Worm (Caenorhabditis elegans) whole organism, young adult: Measurements from ENCODE around the gene srg-50.

ENCODE experiments used
- B0019.2 ChIP-seq: fragments of 200-800 bp; sonication (Bioruptor generic); conservative IDR thresholded peaks from 2 replicates; pipeline ENCODE4 v1.3.6; 2022; ENCODE audit warnings: missing genetic modification reagents, missing genetic modification characterization, missing compliant biosample characterization
- B0035.1 ChIP-seq: sonication (generic microtip); optimal IDR thresholded peaks from 2 replicates; lab custom pipeline; 2016; ENCODE audit warnings: missing genetic modification characterization, mild to moderate bottlenecking, missing compliant biosample characterization, missing genotype, missing genetic modification reagents
- B0336.3 ChIP-seq: fragments of 200-800 bp; sonication (Bioruptor generic); IDR thresholded peaks from 2 replicates; pipeline ENCODE4 v1.3.6; 2022; ENCODE audit warnings: missing genetic modification characterization, missing compliant biosample characterization
- C17E4.6 ChIP-seq: fragments of 200-800 bp; sonication (Bioruptor generic); IDR thresholded peaks from 2 replicates; pipeline ENCODE4 v1.3.6; 2022; ENCODE audit warnings: missing genetic modification reagents, missing genetic modification characterization, missing compliant biosample characterization
- F22D6.2 ChIP-seq: sonication (generic microtip); optimal IDR thresholded peaks from 2 replicates; lab custom pipeline; 2016; ENCODE audit warnings: mild to moderate bottlenecking, missing genetic modification characterization, missing compliant biosample characterization
- F33H1.4 ChIP-seq: fragments of 200-800 bp; sonication (Bioruptor generic); IDR thresholded peaks from 2 replicates; pipeline ENCODE4 v1.3.6; 2022; ENCODE audit warnings: missing genetic modification reagents, missing genetic modification characterization, missing compliant biosample characterization
- F37B4.10 ChIP-seq: fragments of 200-800 bp; sonication (Bioruptor generic); IDR thresholded peaks from 2 replicates; pipeline ENCODE4 v1.3.6; 2022; ENCODE audit warnings: missing genetic modification characterization, missing compliant biosample characterization
- F39B2.1 ChIP-seq: fragments of 200-800 bp; sonication (Bioruptor generic); IDR thresholded peaks from 2 replicates; pipeline ENCODE4 v1.3.6; 2022; ENCODE audit warnings: missing genetic modification reagents, missing genetic modification characterization, missing compliant biosample characterization
- F49E8.2 ChIP-seq: sonication (generic microtip); optimal IDR thresholded peaks from 3 replicates; lab custom pipeline; 2017; ENCODE audit warnings: missing genetic modification characterization, mild to moderate bottlenecking, missing compliant biosample characterization, antibody characterized with exemption, moderate library complexity; ENCODE audit not compliant: insufficient read depth
- F55B11.4 ChIP-seq: sonication (generic microtip); optimal IDR thresholded peaks from 2 replicates; lab custom pipeline; 2016; ENCODE audit warnings: missing compliant biosample characterization, missing genetic modification characterization, borderline replicate concordance; ENCODE audit not compliant: insufficient read depth
- T26A5.8 ChIP-seq: sonication (generic microtip); optimal IDR thresholded peaks from 2 replicates; lab custom pipeline; 2016; ENCODE audit warnings: missing genetic modification characterization, missing compliant biosample characterization
- Y53F4B.3 ChIP-seq: fragments of 200-800 bp; sonication (Bioruptor generic); IDR thresholded peaks from 2 replicates; pipeline ENCODE4 v1.3.6; 2022; ENCODE audit warnings: missing genetic modification reagents, missing genetic modification characterization, missing compliant biosample characterization
- Y56A3A.18 ChIP-seq: fragments of 200-800 bp; sonication (Bioruptor generic); IDR thresholded peaks from 2 replicates; pipeline ENCODE4 v1.3.6; 2022; ENCODE audit warnings: missing genetic modification reagents, missing genetic modification characterization, missing compliant biosample characterization
- Y67H2A.10 ChIP-seq: fragments of 200-800 bp; sonication (Bioruptor generic); conservative IDR thresholded peaks from 2 replicates; pipeline ENCODE4 v1.3.6; 2022; ENCODE audit warnings: missing genetic modification reagents, missing genetic modification characterization, missing compliant biosample characterization
- Y79H2A.3 ChIP-seq: fragments of 200-800 bp; sonication (Bioruptor generic); conservative IDR thresholded peaks from 2 replicates; pipeline ENCODE4 v1.3.6; 2022; ENCODE audit warnings: missing genetic modification reagents, missing genetic modification characterization, missing compliant biosample characterization
- Y95B8A.8 ChIP-seq: fragments of 200-800 bp; sonication (Bioruptor generic); IDR thresholded peaks from 2 replicates; pipeline ENCODE4 v1.3.6; 2022; ENCODE audit warnings: missing genetic modification reagents, missing genetic modification characterization, missing compliant biosample characterization
- ama-1 ChIP-seq, 3 experiments: fragments of 150-350 bp in 1 of 3; sonication (generic microtip) in 2 of 3; optimal IDR thresholded peaks; 2 replicates each; lab custom pipeline; 2014 to 2018; ENCODE audit warnings: missing biosample characterization in 2 of 3, missing genetic modification characterization in 2 of 3, missing genetic modification reagents in 2 of 3
- atf-7 ChIP-seq: sonication (generic microtip); optimal IDR thresholded peaks from 2 replicates; lab custom pipeline; 2017; ENCODE audit warnings: mild to moderate bottlenecking, missing genetic modification characterization, missing compliant biosample characterization
- ceh-91 ChIP-seq: fragments of 200-800 bp; sonication (Bioruptor generic); IDR thresholded peaks from 2 replicates; pipeline ENCODE4 v1.3.6; 2022; ENCODE audit warnings: missing genetic modification reagents, missing genetic modification characterization, missing compliant biosample characterization
- chd-7 ChIP-seq: sonication (generic microtip); optimal IDR thresholded peaks from 2 replicates; lab custom pipeline; 2016; ENCODE audit warnings: mild to moderate bottlenecking, missing genetic modification characterization, moderate library complexity, missing compliant biosample characterization
- egl-44 ChIP-seq: fragments of 200-800 bp; sonication (Bioruptor generic); IDR thresholded peaks from 2 replicates; pipeline ENCODE4 v1.3.6; 2022; ENCODE audit warnings: missing genetic modification reagents, missing genetic modification characterization, missing compliant biosample characterization
- egrh-3 ChIP-seq: fragments of 200-800 bp; sonication (Bioruptor generic); IDR thresholded peaks from 2 replicates; pipeline ENCODE4 v1.3.6; 2022; ENCODE audit warnings: missing genetic modification reagents, missing genetic modification characterization, missing compliant biosample characterization
- ekl-4 ChIP-seq: fragments of 200-800 bp; sonication (Bioruptor generic); IDR thresholded peaks from 2 replicates; pipeline ENCODE4 v1.3.6; 2022; ENCODE audit warnings: missing genetic modification reagents, missing genetic modification characterization, missing compliant biosample characterization
- ets-4 ChIP-seq: fragments of 200-800 bp; sonication (Bioruptor generic); optimal IDR thresholded peaks from 2 replicates; lab custom pipeline; 2018; ENCODE audit warnings: mild to moderate bottlenecking, missing genetic modification characterization, missing compliant biosample characterization
- gei-17 ChIP-seq: fragments of 200-800 bp; sonication (Bioruptor generic); optimal IDR thresholded peaks from 2 replicates; lab custom pipeline; 2018; ENCODE audit warnings: mild to moderate bottlenecking, missing genetic modification characterization, missing compliant biosample characterization
- hsf-1 ChIP-seq: fragments of 200-800 bp; sonication (Bioruptor generic); IDR thresholded peaks from 2 replicates; pipeline ENCODE4 v1.3.6; 2022; ENCODE audit warnings: missing genetic modification reagents, missing genetic modification characterization, missing compliant biosample characterization
- let-526 ChIP-seq: fragments of 200-800 bp; sonication (Bioruptor generic); IDR thresholded peaks from 2 replicates; pipeline ENCODE4 v1.3.6; 2022; ENCODE audit warnings: missing genetic modification reagents, missing genetic modification characterization, missing compliant biosample characterization
- let-607 ChIP-seq, 2 experiments: fragments of 200-800 bp in 1 of 2; sonication (Bioruptor generic) in 1 of 2; sonication (generic microtip) in 1 of 2; optimal IDR thresholded peaks; 2 replicates each; lab custom pipeline; 2016 to 2018; ENCODE audit warnings: mild to moderate bottlenecking in 2 of 2, missing compliant biosample characterization in 2 of 2, missing genetic modification characterization in 2 of 2, moderate library complexity in 2 of 2, missing genotype in 1 of 2
- lin-26 ChIP-seq: fragments of 200-800 bp; sonication (Bioruptor generic); IDR thresholded peaks from 2 replicates; pipeline ENCODE4 v1.3.6; 2022; ENCODE audit warnings: missing genetic modification reagents, missing genetic modification characterization, missing compliant biosample characterization
- lsl-1 ChIP-seq: fragments of 200-800 bp; sonication (Bioruptor generic); optimal IDR thresholded peaks from 2 replicates; lab custom pipeline; 2018; ENCODE audit warnings: mild to moderate bottlenecking, missing genetic modification characterization, moderate library complexity, missing compliant biosample characterization
- mcd-1 ChIP-seq: fragments of 200-800 bp; sonication (Bioruptor generic); IDR thresholded peaks from 2 replicates; pipeline ENCODE4 v1.3.6; 2022; ENCODE audit warnings: missing genetic modification reagents, missing genetic modification characterization, missing compliant biosample characterization
- mes-4 ChIP-seq: sonication (generic microtip); optimal IDR thresholded peaks from 2 replicates; lab custom pipeline; 2016; ENCODE audit warnings: missing genotype, missing genetic modification characterization, missing compliant biosample characterization
- nfyb-1 ChIP-seq: fragments of 200-800 bp; sonication (Bioruptor generic); IDR thresholded peaks from 2 replicates; pipeline ENCODE4 v1.3.6; 2022; ENCODE audit warnings: missing genetic modification reagents, missing genetic modification characterization, missing compliant biosample characterization
- nhr-120 ChIP-seq: fragments of 200-800 bp; sonication (Bioruptor generic); IDR thresholded peaks from 2 replicates; pipeline ENCODE4 v1.3.6; 2022; ENCODE audit warnings: missing genetic modification characterization, missing compliant biosample characterization
- nhr-27 ChIP-seq: fragments of 200-800 bp; sonication (Bioruptor generic); optimal IDR thresholded peaks from 2 replicates; lab custom pipeline; 2018; ENCODE audit warnings: mild to moderate bottlenecking, missing genetic modification characterization, moderate library complexity, missing compliant biosample characterization
- nhr-80 ChIP-seq: sonication (generic microtip); optimal IDR thresholded peaks from 2 replicates; lab custom pipeline; 2016; ENCODE audit warnings: missing genetic modification characterization, missing compliant biosample characterization
- pha-4 ChIP-seq: fragments of 150-350 bp; sonication (generic microtip); optimal IDR thresholded peaks from 2 replicates; lab custom pipeline; 2014; ENCODE audit warnings: missing biosample characterization, missing genetic modification reagents, missing genetic modification characterization
- sdz-38 ChIP-seq: sonication (generic microtip); optimal IDR thresholded peaks from 2 replicates; lab custom pipeline; 2016; ENCODE audit warnings: missing genotype, missing genetic modification characterization, missing compliant biosample characterization
- sea-2 ChIP-seq: fragments of 200-800 bp; sonication (Bioruptor generic); IDR thresholded peaks from 2 replicates; pipeline ENCODE4 v1.3.6; 2022; ENCODE audit warnings: missing genetic modification characterization, missing compliant biosample characterization
- snpc-1.3 ChIP-seq: sonication (generic microtip); optimal IDR thresholded peaks from 2 replicates; lab custom pipeline; 2017; ENCODE audit warnings: missing genetic modification characterization, mild to moderate bottlenecking, missing compliant biosample characterization, antibody characterized with exemption, moderate library complexity, missing genotype, missing genetic modification reagents; ENCODE audit not compliant: insufficient read depth
- tbp1 ChIP-seq: fragments of 200-800 bp; sonication (Bioruptor generic); optimal IDR thresholded peaks from 2 replicates; lab custom pipeline; 2018; ENCODE audit warnings: mild to moderate bottlenecking, missing genetic modification characterization, missing compliant biosample characterization
- tbx-9 ChIP-seq: sonication (generic microtip); optimal IDR thresholded peaks from 2 replicates; lab custom pipeline; 2016; ENCODE audit warnings: borderline replicate concordance, missing genetic modification characterization, inconsistent platforms, missing compliant biosample characterization
- unc-62 ChIP-seq: fragments of 150-350 bp; optimal IDR thresholded peaks from 2 replicates; lab custom pipeline; 2014; ENCODE audit warnings: missing biosample characterization, missing genetic modification reagents, missing genetic modification characterization
- zim-3 ChIP-seq: sonication (generic microtip); optimal IDR thresholded peaks from 2 replicates; lab custom pipeline; 2017; ENCODE audit warnings: mild to moderate bottlenecking, missing genetic modification characterization, moderate library complexity, missing compliant biosample characterization
- ztf-18 ChIP-seq: sonication (generic microtip); optimal IDR thresholded peaks from 2 replicates; lab custom pipeline; 2016; ENCODE audit warnings: missing genotype, mild to moderate bottlenecking, missing genetic modification characterization, missing compliant biosample characterization
- ztf-22 ChIP-seq: fragments of 200-800 bp; sonication (Bioruptor generic); optimal IDR thresholded peaks from 2 replicates; lab custom pipeline; 2018; ENCODE audit warnings: mild to moderate bottlenecking, missing genetic modification characterization, moderate library complexity, missing compliant biosample characterization

srg-50 gene

ce11 chrIV:7083976-7084375, 9.0 kb upstream of the srg-50 start:
- no peak for TF ChIP-seq hsf-1 (GFP tag; lab: Robert Waterston, UW)
- TF ChIP-seq Y56A3A.18 (GFP tag; lab: Robert Waterston, UW) = 0 out of 2 replicates have a peak, but pooled peaks have one; percentile 52
- TF ChIP-seq, all 124 proteins: peak for 1

- TF ChIP-seq nhr-27 (tag; lab: Kevin White, UChicago) = peak; percentile 2
- TF ChIP-seq ekl-4 = peak; percentile 92
- 0 out of 2 replicates have a peak, but pooled peaks have one; percentile 35 for TF ChIP-seq ceh-91 (GFP tag; lab: Robert Waterston, UW)
- TF ChIP-seq snpc-1.3 (tag; lab: Kevin White, UChicago) = peak; percentile 74
- TF ChIP-seq ztf-18 = peak; percentile 81
- peak; percentile 91 for TF ChIP-seq Y95B8A.8 (GFP tag; lab: Robert Waterston, UW)
- TF ChIP-seq C17E4.6 = peak; percentile 83
- no peak for TF ChIP-seq sea-2 (GFP tag; lab: Robert Waterston, UW)
- TF ChIP-seq mcd-1 (GFP tag; lab: Robert Waterston, UW) = peak; percentile 68
- TF ChIP-seq nhr-120 (GFP tag; lab: Robert Waterston, UW) = no peak
- TF ChIP-seq gei-17 (GFP tag; lab: Kevin White, UChicago) = no peak
- peak; percentile 63 for TF ChIP-seq zim-3 (tag; lab: Kevin White, UChicago)
- peak; percentile 80 for TF ChIP-seq B0035.1
- no peak for TF ChIP-seq nhr-80 (tag; lab: Kevin White, UChicago)
- peak; percentile 74; the same call in 1 of the 2 replicates for TF ChIP-seq B0019.2 (GFP tag; lab: Robert Waterston, UW)
- no peak for TF ChIP-seq F39B2.1 (GFP tag; lab: Robert Waterston, UW)
- TF ChIP-seq mes-4 (tag; lab: Kevin White, UChicago) = peak; percentile 74
- TF ChIP-seq F33H1.4 (GFP tag; lab: Robert Waterston, UW) = peak; percentile 65
- no peak for TF ChIP-seq unc-62
- no peak for TF ChIP-seq let-526 (GFP tag; lab: Robert Waterston, UW)
- no peak for TF ChIP-seq F22D6.2 (tag; lab: Kevin White, UChicago)
- TF ChIP-seq Y79H2A.3 = peak; percentile 86
- TF ChIP-seq F37B4.10 (GFP tag; lab: Robert Waterston, UW) = no peak
- TF ChIP-seq lin-26 (GFP tag; lab: Robert Waterston, UW) = peak; percentile 89
- no peak for TF ChIP-seq chd-7 (tag; lab: Kevin White, UChicago)
- TF ChIP-seq tbp1 (GFP tag; lab: Kevin White, UChicago) = peak; percentile 72
- TF ChIP-seq Y67H2A.10 (GFP tag; lab: Robert Waterston, UW) = no peak
- peak; percentile 98 for TF ChIP-seq F49E8.2 (tag; lab: Kevin White, UChicago)
- no peak for TF ChIP-seq sdz-38 (tag; lab: Kevin White, UChicago)
- peak; percentile 89 for TF ChIP-seq nfyb-1 (GFP tag; lab: Robert Waterston, UW)
- no peak for TF ChIP-seq let-607 (tag; optimal IDR thresholded peaks at IDR 0.05; lab: Kevin White, UChicago)
- TF ChIP-seq ets-4 (GFP tag; lab: Kevin White, UChicago) = peak; percentile 21
- no peak for TF ChIP-seq ama-1 (optimal IDR thresholded peaks at IDR 0.05; lab: Kevin White, UChicago)
- TF ChIP-seq ama-1 (GFP tag; optimal IDR thresholded peaks at IDR 0.05; lab: Kevin White, UChicago) = peak in 1 of 2 experiments; percentile 90
- no peak for TF ChIP-seq tbx-9
- TF ChIP-seq ztf-22 (GFP tag; lab: Kevin White, UChicago) = no peak
- no peak; the same call in none of the 2 replicates for TF ChIP-seq Y56A3A.18 (GFP tag; lab: Robert Waterston, UW)
- TF ChIP-seq atf-7 (tag; lab: Kevin White, UChicago) = peak; percentile 59
- no peak for TF ChIP-seq pha-4 (tag; lab: Kevin White, UChicago)
- TF ChIP-seq B0336.3 = peak; percentile 96
- TF ChIP-seq egrh-3 = no peak
- TF ChIP-seq T26A5.8 (tag; lab: Kevin White, UChicago) = peak; percentile 62
- TF ChIP-seq Y53F4B.3 (GFP tag; lab: Robert Waterston, UW) = no peak
- TF ChIP-seq F55B11.4 (tag; lab: Kevin White, UChicago) = no peak
- TF ChIP-seq egl-44 (GFP tag; lab: Robert Waterston, UW) = peak; percentile 68; the same call in 1 of the 2 replicates
- peak; percentile 70 for TF ChIP-seq lsl-1 (GFP tag; lab: Kevin White, UChicago)
Observed at ce11 chrIV:7083382-7083784, 8.4 kb upstream of the srg-50 start, which contains the start of gene Y43B11AR.3. Gene Y43B11AR.3 (minus strand): TSS chrIV:7083716.
